Worm (Caenorhabditis elegans) whole organism, young adult: ENCODE measurements around the gene C49C3.21.
A peak's percentile ranks its signal among the peaks of the same experiment; 100 is the strongest.

Experiments used
- B0035.1 ChIP-seq: sonication (generic microtip); optimal IDR thresholded peaks from 2 replicates; lab custom pipeline; 2016; ENCODE audit warnings: missing genetic modification characterization, mild to moderate bottlenecking, missing compliant biosample characterization, missing genotype, missing genetic modification reagents
- B0336.3 ChIP-seq: fragments of 200-800 bp; sonication (Bioruptor generic); IDR thresholded peaks from 2 replicates; pipeline ENCODE4 v1.3.6; 2022; ENCODE audit warnings: missing genetic modification characterization, missing compliant biosample characterization
- C17E4.6 ChIP-seq: fragments of 200-800 bp; sonication (Bioruptor generic); IDR thresholded peaks from 2 replicates; pipeline ENCODE4 v1.3.6; 2022; ENCODE audit warnings: missing genetic modification reagents, missing genetic modification characterization, missing compliant biosample characterization
- F52B5.7 ChIP-seq: sonication (generic microtip); optimal IDR thresholded peaks from 2 replicates; lab custom pipeline; 2016; ENCODE audit warnings: mild to moderate bottlenecking, missing genetic modification characterization, missing compliant biosample characterization
- K11D2.4 ChIP-seq: fragments of 200-800 bp; sonication (Bioruptor generic); IDR thresholded peaks from 2 replicates; pipeline ENCODE4 v1.3.6; 2022; ENCODE audit warnings: missing genetic modification reagents, missing genetic modification characterization, missing compliant biosample characterization
- T26A5.8 ChIP-seq: sonication (generic microtip); optimal IDR thresholded peaks from 2 replicates; lab custom pipeline; 2016; ENCODE audit warnings: missing genetic modification characterization, missing compliant biosample characterization
- Y67H2A.10 ChIP-seq: fragments of 200-800 bp; sonication (Bioruptor generic); conservative IDR thresholded peaks from 2 replicates; pipeline ENCODE4 v1.3.6; 2022; ENCODE audit warnings: missing genetic modification reagents, missing genetic modification characterization, missing compliant biosample characterization
- Y95B8A.8 ChIP-seq: fragments of 200-800 bp; sonication (Bioruptor generic); IDR thresholded peaks from 2 replicates; pipeline ENCODE4 v1.3.6; 2022; ENCODE audit warnings: missing genetic modification reagents, missing genetic modification characterization, missing compliant biosample characterization
- aptf-2 ChIP-seq: fragments of 200-800 bp; sonication (Bioruptor generic); conservative IDR thresholded peaks from 2 replicates; pipeline ENCODE4 v1.3.6; 2022; ENCODE audit warnings: missing genetic modification reagents, missing genetic modification characterization, missing compliant biosample characterization
- athp-1 ChIP-seq: sonication (generic microtip); optimal IDR thresholded peaks from 2 replicates; lab custom pipeline; 2017; ENCODE audit warnings: mild to moderate bottlenecking, missing genetic modification characterization, missing compliant biosample characterization
- attf-3 ChIP-seq: fragments of 200-800 bp; sonication (Bioruptor generic); conservative IDR thresholded peaks from 2 replicates; pipeline ENCODE4 v1.3.6; 2022; ENCODE audit warnings: missing genetic modification reagents, missing genetic modification characterization, missing compliant biosample characterization
- bed-1 ChIP-seq: fragments of 200-800 bp; sonication (Bioruptor generic); IDR thresholded peaks from 2 replicates; pipeline ENCODE4 v1.3.6; 2022; ENCODE audit warnings: missing genetic modification reagents, missing genetic modification characterization, missing compliant biosample characterization
- bed-2 ChIP-seq: fragments of 200-800 bp; sonication (Bioruptor generic); IDR thresholded peaks from 2 replicates; pipeline ENCODE4 v1.3.6; 2022; ENCODE audit warnings: missing genetic modification reagents, missing genetic modification characterization, missing compliant biosample characterization
- ceh-100 ChIP-seq: fragments of 200-800 bp; sonication (Bioruptor generic); IDR thresholded peaks from 2 replicates; pipeline ENCODE4 v1.3.6; 2022; ENCODE audit warnings: missing genetic modification reagents, missing genetic modification characterization, missing compliant biosample characterization
- ceh-27 ChIP-seq: fragments of 200-800 bp; sonication (Bioruptor generic); optimal IDR thresholded peaks from 2 replicates; lab custom pipeline; 2018; ENCODE audit warnings: mild to moderate bottlenecking, missing genetic modification characterization, moderate library complexity, missing compliant biosample characterization
- ceh-79 ChIP-seq: sonication (generic microtip); optimal IDR thresholded peaks from 2 replicates; lab custom pipeline; 2017; ENCODE audit warnings: mild to moderate bottlenecking, missing genetic modification characterization, missing compliant biosample characterization
- egl-18 ChIP-seq: fragments of 200-800 bp; sonication (Bioruptor generic); IDR thresholded peaks from 2 replicates; pipeline ENCODE4 v1.3.6; 2022; ENCODE audit warnings: missing genetic modification reagents, missing genetic modification characterization, missing compliant biosample characterization
- egl-44 ChIP-seq: fragments of 200-800 bp; sonication (Bioruptor generic); IDR thresholded peaks from 2 replicates; pipeline ENCODE4 v1.3.6; 2022; ENCODE audit warnings: missing genetic modification reagents, missing genetic modification characterization, missing compliant biosample characterization
- ekl-4 ChIP-seq: fragments of 200-800 bp; sonication (Bioruptor generic); IDR thresholded peaks from 2 replicates; pipeline ENCODE4 v1.3.6; 2022; ENCODE audit warnings: missing genetic modification reagents, missing genetic modification characterization, missing compliant biosample characterization
- ets-4 ChIP-seq: fragments of 200-800 bp; sonication (Bioruptor generic); optimal IDR thresholded peaks from 2 replicates; lab custom pipeline; 2018; ENCODE audit warnings: mild to moderate bottlenecking, missing genetic modification characterization, missing compliant biosample characterization
- him-1 ChIP-seq: sonication (generic microtip); optimal IDR thresholded peaks from 2 replicates; lab custom pipeline; 2016; ENCODE audit warnings: missing genotype, missing genetic modification reagents, missing genetic modification characterization, missing compliant biosample characterization
- hmg-1.2 ChIP-seq: fragments of 200-800 bp; sonication (Bioruptor generic); IDR thresholded peaks from 2 replicates; pipeline ENCODE4 v1.3.6; 2022; ENCODE audit warnings: missing genetic modification reagents, missing genetic modification characterization, missing compliant biosample characterization
- lin-40 ChIP-seq: sonication (generic microtip); optimal IDR thresholded peaks from 2 replicates; lab custom pipeline; 2016; ENCODE audit warnings: missing genetic modification characterization, mild to moderate bottlenecking, missing compliant biosample characterization, missing genotype, missing genetic modification reagents
- madf-6 ChIP-seq: fragments of 200-800 bp; sonication (Bioruptor generic); IDR thresholded peaks from 2 replicates; pipeline ENCODE4 v1.3.6; 2022; ENCODE audit warnings: missing genetic modification reagents, missing genetic modification characterization, missing compliant biosample characterization
- madf-8 ChIP-seq: fragments of 200-800 bp; sonication (Bioruptor generic); conservative IDR thresholded peaks from 2 replicates; pipeline ENCODE4 v1.3.6; 2022; ENCODE audit warnings: missing genetic modification reagents, missing genetic modification characterization, missing compliant biosample characterization
- mes-4 ChIP-seq: sonication (generic microtip); optimal IDR thresholded peaks from 2 replicates; lab custom pipeline; 2016; ENCODE audit warnings: missing genotype, missing genetic modification characterization, missing compliant biosample characterization
- mxl-1 ChIP-seq: sonication (generic microtip); optimal IDR thresholded peaks from 2 replicates; lab custom pipeline; 2016; ENCODE audit warnings: missing genetic modification characterization, missing compliant biosample characterization
- nhr-179 ChIP-seq: sonication (generic microtip); optimal IDR thresholded peaks from 2 replicates; lab custom pipeline; 2016; ENCODE audit warnings: mild to moderate bottlenecking, missing genetic modification characterization, missing compliant biosample characterization
- nhr-80 ChIP-seq: sonication (generic microtip); optimal IDR thresholded peaks from 2 replicates; lab custom pipeline; 2016; ENCODE audit warnings: missing genetic modification characterization, missing compliant biosample characterization
- pha-4 ChIP-seq: fragments of 150-350 bp; sonication (generic microtip); optimal IDR thresholded peaks from 2 replicates; lab custom pipeline; 2014; ENCODE audit warnings: missing biosample characterization, missing genetic modification reagents, missing genetic modification characterization
- repo-1 ChIP-seq: sonication (generic microtip); optimal IDR thresholded peaks from 2 replicates; lab custom pipeline; 2017; ENCODE audit warnings: mild to moderate bottlenecking, missing genetic modification characterization, missing compliant biosample characterization
- unc-130 ChIP-seq: sonication (generic microtip); optimal IDR thresholded peaks from 2 replicates; lab custom pipeline; 2016; ENCODE audit warnings: missing genetic modification reagents, missing genetic modification characterization, missing compliant biosample characterization
- xnd-1 ChIP-seq: sonication (generic microtip); optimal IDR thresholded peaks from 2 replicates; lab custom pipeline; 2016; ENCODE audit warnings: missing genotype, missing genetic modification reagents, missing genetic modification characterization, missing compliant biosample characterization
- zfh-2 ChIP-seq: fragments of 200-800 bp; sonication (Bioruptor generic); conservative IDR thresholded peaks from 2 replicates; pipeline ENCODE4 v1.3.6; 2022; ENCODE audit warnings: missing genetic modification reagents, missing genetic modification characterization, missing compliant biosample characterization
- ztf-18 ChIP-seq: sonication (generic microtip); optimal IDR thresholded peaks from 2 replicates; lab custom pipeline; 2016; ENCODE audit warnings: missing genotype, mild to moderate bottlenecking, missing genetic modification characterization, missing compliant biosample characterization
- ztf-3 ChIP-seq: fragments of 200-800 bp; sonication (Bioruptor generic); optimal IDR thresholded peaks from 2 replicates; lab custom pipeline; 2018; ENCODE audit warnings: mild to moderate bottlenecking, missing genetic modification characterization, missing compliant biosample characterization

The C49C3.21 gene

DNA sequence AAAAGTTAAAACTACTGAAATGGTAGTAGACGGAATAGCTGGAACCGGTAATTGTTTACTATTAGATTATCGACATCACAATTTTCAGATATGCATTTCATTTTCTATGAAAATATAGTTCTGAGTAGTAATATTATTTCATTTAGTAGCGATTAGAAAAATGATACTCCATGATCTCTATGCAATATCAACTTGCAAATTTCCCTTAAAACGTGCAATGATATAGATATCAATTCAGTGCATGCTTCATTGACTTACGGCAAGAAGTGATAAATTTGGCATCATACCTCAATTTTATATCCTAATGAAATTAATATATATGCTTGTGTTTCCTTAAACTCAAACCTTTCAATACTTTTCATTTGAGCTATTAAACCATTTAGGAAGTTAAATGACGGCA lies at the start of gene C49C3.21:
Gene C49C3.21 (plus strand): TSS at position 301 of the 400 bp plus-strand sequence.
- no peak for TF ChIP-seq zfh-2 (GFP tag; lab: Robert Waterston, UW)
- no peak for TF ChIP-seq madf-6 (GFP tag; lab: Robert Waterston, UW)
- no peak for TF ChIP-seq C17E4.6 (GFP tag; lab: Robert Waterston, UW)
- TF ChIP-seq pha-4: no peak
- no peak for TF ChIP-seq mxl-1 (tag; lab: Kevin White, UChicago)
- TF ChIP-seq repo-1 (tag; lab: Kevin White, UChicago): no peak
- TF ChIP-seq ztf-3: no peak
- no peak for TF ChIP-seq athp-1 (tag; lab: Kevin White, UChicago)
- TF ChIP-seq unc-130 (GFP tag; lab: Kevin White, UChicago): no peak
- no peak for TF ChIP-seq bed-2 (GFP tag; lab: Robert Waterston, UW)
- no peak for TF ChIP-seq him-1
- no peak for TF ChIP-seq F52B5.7 (tag; lab: Kevin White, UChicago)
- no peak for TF ChIP-seq ekl-4
- no peak for TF ChIP-seq ets-4 (GFP tag; lab: Kevin White, UChicago)

DNA sequence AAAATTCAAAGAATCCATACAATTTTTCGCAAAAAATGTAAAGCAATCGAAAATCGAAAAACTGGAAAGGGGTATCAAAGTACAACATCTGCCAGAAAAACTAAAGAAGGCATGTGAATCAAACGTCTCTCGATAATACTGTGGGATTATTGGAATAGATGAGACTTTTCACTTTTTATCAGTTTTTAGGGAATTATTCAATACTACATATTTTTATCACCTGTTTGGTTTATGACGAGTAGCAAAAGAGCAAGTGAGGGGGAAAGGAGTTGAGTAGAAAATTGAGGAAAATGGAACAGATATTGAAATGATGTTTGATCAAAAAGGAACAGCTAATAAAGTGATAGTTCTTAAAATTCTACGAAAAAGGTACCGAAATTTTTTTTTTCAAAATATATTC lies 49.7 kb upstream of the C49C3.21 start:
- TF ChIP-seq ztf-18: no peak
- peak; percentile 9 for TF ChIP-seq nhr-80 (tag; lab: Kevin White, UChicago)
- TF ChIP-seq B0336.3: no peak
- no peak for TF ChIP-seq mes-4 (tag; lab: Kevin White, UChicago)
- TF ChIP-seq Y67H2A.10: no peak
- no peak for TF ChIP-seq attf-3
- no peak for TF ChIP-seq K11D2.4
- no peak for TF ChIP-seq hmg-1.2 (GFP tag; lab: Robert Waterston, UW)
- TF ChIP-seq, all 124 proteins: peak for 1

DNA sequence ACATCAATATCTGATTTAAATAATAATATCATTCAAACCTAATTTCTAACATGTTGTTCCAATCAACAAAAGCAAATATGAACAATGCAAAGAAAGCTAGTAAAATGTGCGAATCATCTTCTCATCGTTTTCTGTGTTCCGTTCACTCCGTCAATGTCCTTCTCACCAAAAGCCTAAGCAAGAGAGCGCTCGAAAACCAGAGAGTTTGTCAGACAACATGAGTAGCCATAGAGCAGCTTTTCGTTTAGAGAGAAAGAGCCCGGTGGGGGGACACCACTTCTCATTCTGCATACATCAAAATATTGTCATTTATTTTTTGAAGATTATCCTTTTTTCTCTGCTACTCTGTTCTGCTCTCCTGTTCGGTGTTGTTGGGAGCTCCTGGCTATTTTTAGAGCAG lies 49.1 kb upstream of the C49C3.21 start:
- TF ChIP-seq unc-130 (GFP tag; lab: Kevin White, UChicago): no peak
- no peak for TF ChIP-seq lin-40
- no peak for TF ChIP-seq bed-1
- no peak for TF ChIP-seq B0035.1 (tag; lab: Kevin White, UChicago)
- TF ChIP-seq, all 124 proteins: peak for 0

DNA sequence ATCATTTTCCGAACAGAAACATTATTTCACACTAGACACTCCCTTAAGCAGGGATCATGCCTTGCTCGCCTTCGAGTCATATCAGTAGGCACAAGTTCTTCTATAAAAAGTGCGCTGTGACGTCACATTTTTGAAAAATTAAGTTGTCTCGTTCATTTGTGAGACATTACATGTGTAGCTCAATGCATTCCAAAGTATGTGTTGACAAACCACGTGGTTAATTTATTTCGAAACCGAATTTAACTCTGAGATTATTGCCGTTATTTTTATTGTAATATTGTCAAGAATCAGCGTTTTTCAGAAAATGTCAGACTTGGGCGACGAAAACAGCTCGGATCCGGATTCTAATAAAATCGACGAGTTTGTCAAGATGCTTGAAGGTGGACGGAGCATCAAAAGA lies 48.3 kb upstream of the C49C3.21 start, which contains the start of gene T28F3.5:
Gene T28F3.5 (plus strand): TSS at position 301 of the 400 bp plus-strand sequence.
- TF ChIP-seq ceh-100 (GFP tag; lab: Robert Waterston, UW) (no peak), nhr-179 (tag; lab: Kevin White, UChicago) (no peak), Y95B8A.8 (GFP tag; lab: Robert Waterston, UW) (no peak), aptf-2 (GFP tag; lab: Robert Waterston, UW) (no peak), egl-44 (GFP tag; lab: Robert Waterston, UW) (no peak), T26A5.8 (tag; lab: Kevin White, UChicago) (no peak), ceh-79 (tag; lab: Kevin White, UChicago) (no peak), ekl-4 (no peak), egl-18 (no peak), ceh-27 (no peak), xnd-1 (tag; lab: Kevin White, UChicago) (no peak), madf-8 (GFP tag; lab: Robert Waterston, UW) (no peak), unc-130 (GFP tag; lab: Kevin White, UChicago) (no peak)
